Worm (Caenorhabditis elegans) whole organism, young adult: Measurements from ENCODE around the gene R10E11.6.

Experiments used
- F37B4.10 ChIP-seq: fragments of 200-800 bp; sonication (Bioruptor generic); IDR thresholded peaks from 2 replicates; pipeline ENCODE4 v1.3.6; 2022; ENCODE audit warnings: missing genetic modification characterization, missing compliant biosample characterization
- F52B5.7 ChIP-seq: sonication (generic microtip); optimal IDR thresholded peaks from 2 replicates; lab custom pipeline; 2016; ENCODE audit warnings: mild to moderate bottlenecking, missing genetic modification characterization, missing compliant biosample characterization
- Y67H2A.10 ChIP-seq: fragments of 200-800 bp; sonication (Bioruptor generic); conservative IDR thresholded peaks from 2 replicates; pipeline ENCODE4 v1.3.6; 2022; ENCODE audit warnings: missing genetic modification reagents, missing genetic modification characterization, missing compliant biosample characterization
- Y79H2A.3 ChIP-seq: fragments of 200-800 bp; sonication (Bioruptor generic); conservative IDR thresholded peaks from 2 replicates; pipeline ENCODE4 v1.3.6; 2022; ENCODE audit warnings: missing genetic modification reagents, missing genetic modification characterization, missing compliant biosample characterization
- ccch-3 ChIP-seq: fragments of 200-800 bp; sonication (Bioruptor generic); optimal IDR thresholded peaks from 2 replicates; lab custom pipeline; 2018; ENCODE audit warnings: mild to moderate bottlenecking, missing genetic modification characterization, missing compliant biosample characterization
- cebp-2 ChIP-seq: fragments of 200-800 bp; sonication (Bioruptor generic); IDR thresholded peaks from 2 replicates; pipeline ENCODE4 v1.3.6; 2022; ENCODE audit warnings: missing genetic modification characterization, missing compliant biosample characterization
- chd-7 ChIP-seq: sonication (generic microtip); optimal IDR thresholded peaks from 2 replicates; lab custom pipeline; 2016; ENCODE audit warnings: mild to moderate bottlenecking, missing genetic modification characterization, moderate library complexity, missing compliant biosample characterization
- dpff-1 ChIP-seq: sonication (generic microtip); optimal IDR thresholded peaks from 2 replicates; lab custom pipeline; 2017; ENCODE audit warnings: mild to moderate bottlenecking, missing genetic modification characterization, missing compliant biosample characterization
- nfya-1 ChIP-seq: sonication (generic microtip); optimal IDR thresholded peaks from 2 replicates; lab custom pipeline; 2017; ENCODE audit warnings: antibody characterized with exemption, missing compliant biosample characterization, missing genetic modification characterization, borderline replicate concordance; ENCODE audit not compliant: insufficient read depth
- nhr-27 ChIP-seq: fragments of 200-800 bp; sonication (Bioruptor generic); optimal IDR thresholded peaks from 2 replicates; lab custom pipeline; 2018; ENCODE audit warnings: mild to moderate bottlenecking, missing genetic modification characterization, moderate library complexity, missing compliant biosample characterization
- pha-4 ChIP-seq: fragments of 150-350 bp; sonication (generic microtip); optimal IDR thresholded peaks from 2 replicates; lab custom pipeline; 2014; ENCODE audit warnings: missing biosample characterization, missing genetic modification reagents, missing genetic modification characterization

DNA sequence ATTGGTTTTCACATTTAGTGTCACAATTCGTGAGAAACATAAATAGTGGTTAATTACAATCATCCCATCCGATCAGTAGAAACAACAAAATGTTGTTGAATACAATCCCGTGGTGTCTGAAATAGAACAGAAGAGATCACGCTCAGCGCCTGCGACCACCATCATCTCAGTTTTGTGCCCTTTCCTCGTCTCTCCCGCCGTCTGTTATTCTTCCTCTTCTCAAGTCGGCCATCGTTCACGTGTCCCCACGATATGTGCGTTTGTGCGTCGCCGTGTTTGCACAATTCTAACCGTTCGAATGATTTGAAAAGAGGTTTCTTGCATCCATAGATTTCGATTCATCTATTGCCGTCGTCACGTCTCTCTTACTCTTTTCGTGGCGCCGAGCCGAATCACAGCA is 36.0 kb downstream of the R10E11.6 start, which contains the start of gene panl-3:
- TF ChIP-seq chd-7 (tag; lab: Kevin White, UChicago) (peak; percentile 52), ccch-3 (GFP tag; lab: Kevin White, UChicago) (no peak), pha-4 (tag; lab: Kevin White, UChicago) (no peak), dpff-1 (tag; lab: Kevin White, UChicago) (no peak), nfya-1 (tag; lab: Kevin White, UChicago) (no peak), F52B5.7 (tag; lab: Kevin White, UChicago) (no peak), cebp-2 (GFP tag; lab: Robert Waterston, UW) (no peak), Y67H2A.10 (no peak), Y79H2A.3 (no peak), F37B4.10 (no peak), nhr-27 (tag; lab: Kevin White, UChicago) (no peak)
